Fruit fly (Drosophila melanogaster) whole organism, wandering third instar larva: ENCODE results near the gene CG32668.

Experiments used
- Abd-B ChIP-seq: fragments of >200 bp; optimal IDR thresholded peaks from 2 replicates; lab custom pipeline; 2017; ENCODE audit warnings: missing biosample characterization, missing genetic modification characterization
- CG32264 ChIP-seq: fragments of 200-800 bp; sonication (Bioruptor generic); optimal IDR thresholded peaks from 2 replicates; lab custom pipeline; 2016; ENCODE audit warnings: missing biosample characterization, missing genetic modification characterization
- CG9705 ChIP-seq: fragments of 200-800 bp; sonication (Bioruptor generic); optimal IDR thresholded peaks from 2 replicates; lab custom pipeline; 2018; ENCODE audit warnings: missing biosample characterization, mild to moderate bottlenecking, missing genetic modification characterization
- CrebA ChIP-seq: fragments of 200-800 bp; sonication (Bioruptor generic); optimal IDR thresholded peaks from 2 replicates; lab custom pipeline; 2016; ENCODE audit warnings: missing biosample characterization, mild to moderate bottlenecking, missing genetic modification characterization, borderline replicate concordance
- Dfd ChIP-seq: fragments of >200 bp; optimal IDR thresholded peaks from 2 replicates; lab custom pipeline; 2017; ENCODE audit warnings: missing biosample characterization, missing genetic modification characterization
- Dif ChIP-seq: fragments of 200-275, 200-300 bp; sonication (Bioruptor generic); optimal IDR thresholded peaks from 2 replicates; lab custom pipeline; 2018; ENCODE audit warnings: missing biosample characterization, missing genetic modification characterization; ENCODE audit not compliant: partially characterized antibody
- GATAd ChIP-seq: sonication (Bioruptor generic); optimal IDR thresholded peaks from 2 replicates; lab custom pipeline; 2016; ENCODE audit warnings: missing biosample characterization, missing genetic modification characterization
- HLH106 ChIP-seq: fragments of 200-800 bp; optimal IDR thresholded peaks from 3 replicates; lab custom pipeline; 2019; ENCODE audit warnings: missing biosample characterization, mild to moderate bottlenecking, missing genetic modification characterization, moderate library complexity
- Hr83 ChIP-seq: fragments of 200-300 bp; sonication (Bioruptor generic); optimal IDR thresholded peaks from 2 replicates; lab custom pipeline; 2016; ENCODE audit warnings: missing biosample characterization, mild to moderate bottlenecking, missing genetic modification characterization, moderate library complexity; ENCODE audit not compliant: poor library complexity, severe bottlenecking
- Jra ChIP-seq: sonication (Bioruptor generic); optimal IDR thresholded peaks from 2 replicates; lab custom pipeline; 2016; ENCODE audit warnings: missing biosample characterization, missing genetic modification characterization
- Mio ChIP-seq: sonication (Bioruptor generic); optimal IDR thresholded peaks from 2 replicates; lab custom pipeline; 2016; ENCODE audit warnings: missing biosample characterization, missing genetic modification characterization
- Myc ChIP-seq: fragments of >200 bp; optimal IDR thresholded peaks from 2 replicates; lab custom pipeline; 2017
- N ChIP-seq: fragments of >200 bp; optimal IDR thresholded peaks from 2 replicates; lab custom pipeline; 2018; ENCODE audit warnings: missing biosample characterization, missing external identifiers, missing genetic modification characterization
- OdsH ChIP-seq: fragments of 200-800 bp; sonication (Bioruptor generic); optimal IDR thresholded peaks from 2 replicates; lab custom pipeline; 2016; ENCODE audit warnings: missing biosample characterization, mild to moderate bottlenecking, missing genetic modification characterization
- Rel ChIP-seq, 2 experiments: fragments of 200-800 bp; sonication (Bioruptor generic) in 1 of 2; optimal IDR thresholded peaks; 2 replicates in 1 of 2; 3 replicates in 1 of 2; lab custom pipeline; 2016 to 2019; ENCODE audit warnings: mild to moderate bottlenecking in 2 of 2, missing biosample characterization in 2 of 2, missing genetic modification characterization in 2 of 2, moderate library complexity in 1 of 2
- Sp1 ChIP-seq: fragments of 200-800 bp; sonication (Bioruptor generic); optimal IDR thresholded peaks from 3 replicates; lab custom pipeline; 2019; ENCODE audit warnings: missing biosample characterization, mild to moderate bottlenecking, missing genetic modification characterization, moderate library complexity
- brk ChIP-seq: fragments of 200-800 bp; sonication (Bioruptor generic); optimal IDR thresholded peaks from 2 replicates; lab custom pipeline; 2016; ENCODE audit warnings: missing biosample characterization, mild to moderate bottlenecking, missing genetic modification characterization
- dsf ChIP-seq: sonication (Bioruptor generic); optimal IDR thresholded peaks from 2 replicates; lab custom pipeline; 2016; ENCODE audit warnings: missing biosample characterization, missing genetic modification characterization, borderline replicate concordance
- ey ChIP-seq: fragments of 200-800 bp; sonication (Bioruptor generic); optimal IDR thresholded peaks from 2 replicates; lab custom pipeline; 2016; ENCODE audit warnings: missing biosample characterization, missing genetic modification characterization
- foxo ChIP-seq, 2 experiments: fragments of 200-800 bp; sonication (Bioruptor generic); optimal IDR thresholded peaks; 2 replicates in 1 of 2; 3 replicates in 1 of 2; lab custom pipeline; 2016 to 2017; ENCODE audit warnings: missing biosample characterization in 2 of 2, missing genetic modification characterization in 2 of 2
- h ChIP-seq: fragments of 200-800 bp; sonication (Bioruptor generic); optimal IDR thresholded peaks from 3 replicates; lab custom pipeline; 2016; ENCODE audit warnings: missing biosample characterization, mild to moderate bottlenecking, missing genetic modification characterization
- lola ChIP-seq: fragments of >200 bp; optimal IDR thresholded peaks from 2 replicates; lab custom pipeline; 2017; ENCODE audit warnings: missing biosample characterization, missing genetic modification characterization
- pan ChIP-seq: fragments of >200 bp; optimal IDR thresholded peaks from 2 replicates; lab custom pipeline; 2017
- psq ChIP-seq: fragments of 200-800 bp; sonication (Bioruptor generic); optimal IDR thresholded peaks from 3 replicates; lab custom pipeline; 2017; ENCODE audit warnings: missing biosample characterization, mild to moderate bottlenecking, missing genetic modification characterization, moderate library complexity
- rgr ChIP-seq: fragments of 200-800 bp; sonication (Bioruptor generic); optimal IDR thresholded peaks from 3 replicates; lab custom pipeline; 2016; ENCODE audit warnings: missing biosample characterization, mild to moderate bottlenecking, missing genetic modification characterization
- sage ChIP-seq: fragments of 200-800 bp; sonication (Bioruptor generic); optimal IDR thresholded peaks from 2 replicates; lab custom pipeline; 2016; ENCODE audit warnings: missing biosample characterization, mild to moderate bottlenecking, missing genetic modification characterization
- tai ChIP-seq: sonication (Bioruptor generic); optimal IDR thresholded peaks from 2 replicates; lab custom pipeline; 2016; ENCODE audit warnings: missing biosample characterization, missing genetic modification characterization
- woc ChIP-seq: sonication (Bioruptor generic); optimal IDR thresholded peaks from 2 replicates; lab custom pipeline; 2016; ENCODE audit warnings: missing biosample characterization, mild to moderate bottlenecking, missing genetic modification characterization

Gene CG32668

dm6 chrX:11159710-11160446 is at the start of gene CG32668:
Gene CG32668 (minus strand): TSS chrX:11159760.
- TF ChIP-seq rgr (GFP tag; lab: Kevin White, UChicago) (no peak), Jra (GFP tag; lab: Kevin White, UChicago) (no peak), h (GFP tag; lab: Kevin White, UChicago) (no peak), foxo (GFP tag; optimal IDR thresholded peaks at IDR 0.05; lab: Kevin White, UChicago) (no peak), tai (GFP tag; lab: Kevin White, UChicago) (no peak), dsf (GFP tag; lab: Kevin White, UChicago) (no peak), OdsH (GFP tag; lab: Kevin White, UChicago) (no peak), ey (GFP tag; lab: Kevin White, UChicago) (no peak), Abd-B (GFP tag; lab: Kevin White, UChicago) (no peak), woc (GFP tag; lab: Kevin White, UChicago) (no peak), pan (lab: Kevin White, UChicago) (no peak), GATAd (GFP tag; lab: Kevin White, UChicago) (no peak), Mio (GFP tag; lab: Kevin White, UChicago) (no peak), N (GFP tag; lab: Kevin White, UChicago) (no peak), CrebA (no peak), Sp1 (GFP tag; lab: Kevin White, UChicago) (no peak), sage (GFP tag; lab: Kevin White, UChicago) (no peak)

dm6 chrX:11203104-11203503 is 43.5 kb upstream of the CG32668 start:
- no peak for TF ChIP-seq OdsH (GFP tag; lab: Kevin White, UChicago)
- TF ChIP-seq Dfd = peak; percentile 83

DNA sequence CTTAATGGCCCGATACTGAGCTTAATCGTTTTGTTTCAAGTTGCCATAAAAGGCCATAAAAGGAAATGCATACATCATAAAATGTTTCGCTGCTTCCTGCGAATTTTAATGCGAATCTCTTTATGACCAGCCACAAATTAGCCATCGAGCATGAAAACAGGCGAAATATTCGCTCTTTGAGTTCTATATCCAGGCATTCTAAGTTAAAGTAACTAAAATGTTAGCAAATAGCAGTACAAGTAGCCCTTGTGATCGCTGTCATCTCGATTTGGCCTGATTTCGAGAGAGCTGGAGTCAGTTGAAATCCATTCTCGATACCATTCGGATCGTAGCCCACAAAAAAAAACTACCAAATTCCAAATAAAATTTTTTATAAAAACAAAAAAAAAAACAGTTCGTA is 42.4 kb upstream of the CG32668 start, which contains the start of gene CG11106:
Gene CG11106 (plus strand): TSS at position 301 of the 400 bp plus-strand sequence.
- TF ChIP-seq rgr (GFP tag; lab: Kevin White, UChicago) (no peak), Dfd (no peak), CG9705 (GFP tag; lab: Kevin White, UChicago) (no peak), GATAd (GFP tag; lab: Kevin White, UChicago) (no peak), Dif (GFP tag; lab: Kevin White, UChicago) (no peak), Myc (no peak), psq (no peak), Rel (GFP tag; optimal IDR thresholded peaks at IDR 0.05; lab: Kevin White, UChicago) (no peak), Rel (tag; optimal IDR thresholded peaks at IDR 0.05; lab: Kevin White, UChicago) (no peak), ey (GFP tag; lab: Kevin White, UChicago) (no peak), tai (GFP tag; lab: Kevin White, UChicago) (no peak)

- no peak for TF ChIP-seq ey (GFP tag; lab: Kevin White, UChicago)
- TF ChIP-seq lola (GFP tag; lab: Kevin White, UChicago) = no peak
- TF ChIP-seq pan (lab: Kevin White, UChicago) = no peak
- TF ChIP-seq HLH106 = no peak
- no peak for TF ChIP-seq Sp1 (GFP tag; lab: Kevin White, UChicago)
- TF ChIP-seq brk (GFP tag; lab: Kevin White, UChicago) = no peak
- TF ChIP-seq Hr83 (GFP tag; lab: Kevin White, UChicago) = no peak
- TF ChIP-seq Abd-B (GFP tag; lab: Kevin White, UChicago) = no peak
- no peak for TF ChIP-seq CG32264 (GFP tag; lab: Kevin White, UChicago)
- no peak for TF ChIP-seq CrebA
- TF ChIP-seq OdsH (GFP tag; lab: Kevin White, UChicago) = no peak
- no peak for TF ChIP-seq GATAd (GFP tag; lab: Kevin White, UChicago)
- no peak for TF ChIP-seq rgr (GFP tag; lab: Kevin White, UChicago)
These were observed 23.1 kb upstream of the CG32668 start, which contains the start of gene CG15200 for dm6 chrX:11182631-11183030. Gene CG15200 (plus strand): TSS chrX:11182931.

DNA sequence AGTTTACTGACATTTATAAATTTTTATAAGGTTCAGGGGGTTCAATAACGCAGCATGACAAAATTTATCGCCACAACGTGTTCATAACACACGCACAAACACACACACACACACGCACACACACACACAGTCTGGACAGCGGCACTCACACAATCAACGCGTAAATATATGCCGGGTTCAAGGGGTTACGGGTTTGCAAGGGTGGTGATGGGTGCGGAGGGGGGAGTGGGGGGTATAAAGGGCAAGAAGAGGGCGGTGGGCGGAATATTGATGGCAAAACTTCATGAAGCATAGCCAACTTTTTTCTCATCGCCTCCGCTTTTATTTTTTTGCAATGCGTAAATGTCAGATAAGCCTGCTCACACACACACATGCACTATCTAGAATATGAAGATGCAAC is 16.5 kb upstream of the CG32668 start:
- TF ChIP-seq Dfd = peak; percentile 74
- no peak for TF ChIP-seq Dif (GFP tag; lab: Kevin White, UChicago)
- TF ChIP-seq, all 38 proteins: peak for 1
